Worm (Caenorhabditis elegans) whole organism, late embryonic: ENCODE measurements around the gene nrx-1.

ENCODE experiments used
- ama-1 ChIP-seq: fragments of 150-350 bp; optimal IDR thresholded peaks from 2 replicates; lab custom pipeline; 2014
- dve-1 ChIP-seq: sonication (generic microtip); optimal IDR thresholded peaks from 2 replicates; lab custom pipeline; 2017; ENCODE audit warnings: antibody characterized with exemption, mild to moderate bottlenecking, missing genetic modification characterization, missing compliant biosample characterization
- mec-3 ChIP-seq: sonication (generic microtip); optimal IDR thresholded peaks from 2 replicates; lab custom pipeline; 2016; ENCODE audit warnings: borderline replicate concordance, missing genetic modification characterization, missing compliant biosample characterization

DNA sequence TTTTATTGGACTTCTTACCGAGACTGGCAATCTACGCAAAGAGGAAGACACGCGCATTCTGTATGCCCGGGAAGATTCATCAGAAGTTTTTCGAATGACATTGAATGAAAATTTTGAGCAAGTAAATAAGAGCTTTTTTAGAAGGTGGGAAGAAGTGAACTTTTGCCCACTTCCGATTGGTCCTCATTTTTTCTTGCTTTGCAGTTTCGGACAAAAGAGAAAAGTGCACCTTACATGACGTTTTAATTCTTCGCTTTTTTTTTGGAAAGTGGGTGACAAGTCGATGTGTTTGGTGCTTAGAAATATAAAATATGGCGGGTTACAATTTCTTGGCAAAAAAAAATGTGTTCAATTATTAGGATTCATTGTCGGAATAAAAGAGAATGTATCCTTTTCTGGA is 20.4 kb upstream of the nrx-1 start, which contains the start of gene secs-1:
- TF ChIP-seq mec-3 (tag; lab: Kevin White, UChicago) (no peak), dve-1 (tag; lab: Kevin White, UChicago) (no peak), ama-1 (no peak)
